Worm (Caenorhabditis elegans) whole organism, L1 larva: ENCODE data around the gene R151.10.

Experiments
- C34B4.2 ChIP-seq: sonication (generic microtip); optimal IDR thresholded peaks from 2 replicates; lab custom pipeline; 2017; ENCODE audit warnings: mild to moderate bottlenecking, missing genetic modification characterization, missing compliant biosample characterization
- F16B12.6 ChIP-seq: fragments of 150-350 bp; optimal IDR thresholded peaks from 2 replicates; lab custom pipeline; 2014; ENCODE audit warnings: missing biosample characterization, missing genetic modification characterization
- ceh-8 ChIP-seq: fragments of 200-800 bp; sonication (Bioruptor generic); optimal IDR thresholded peaks from 2 replicates; lab custom pipeline; 2018; ENCODE audit warnings: mild to moderate bottlenecking, missing genetic modification characterization, moderate library complexity, missing compliant biosample characterization
- ceh-82 ChIP-seq, 3 experiments: fragments of 150-350 bp in 1 of 3; sonication (generic microtip) in 2 of 3; optimal IDR thresholded peaks; 2 replicates each; lab custom pipeline; 2014 to 2017; ENCODE audit warnings: missing biosample characterization in 3 of 3, missing genetic modification characterization in 3 of 3
- ceh-90 ChIP-seq: sonication (generic microtip); optimal IDR thresholded peaks from 2 replicates; lab custom pipeline; 2016; ENCODE audit warnings: missing genetic modification characterization, missing compliant biosample characterization
- dpl-1 ChIP-seq, 3 experiments: fragments of 150-350 bp in 2 of 3; sonication (generic microtip) in 1 of 3; optimal IDR thresholded peaks; 2 replicates each; lab custom pipeline; 2014 to 2017; ENCODE audit warnings: missing biosample characterization in 3 of 3, missing genetic modification characterization in 3 of 3, missing genetic modification reagents in 3 of 3
- efl-1 ChIP-seq, 4 experiments: fragments of 150-350 bp; optimal IDR thresholded peaks in 3 of 4; peaks in 1 of 4; 1 replicate in 1 of 4; 2 replicates in 3 of 4; lab custom pipeline; 2014; ENCODE audit warnings: missing biosample characterization in 2 of 4, missing genetic modification characterization in 2 of 4, missing genetic modification reagents in 2 of 4
- efl-3 ChIP-seq: fragments of 200-800 bp; sonication (Bioruptor generic); optimal IDR thresholded peaks from 2 replicates; lab custom pipeline; 2018; ENCODE audit warnings: mild to moderate bottlenecking, missing genetic modification characterization, missing compliant biosample characterization
- egl-13 ChIP-seq: sonication (generic microtip); optimal IDR thresholded peaks from 2 replicates; lab custom pipeline; 2016; ENCODE audit warnings: missing genotype, missing genetic modification reagents, missing genetic modification characterization, missing compliant biosample characterization
- egl-27 ChIP-seq, 2 experiments: fragments of 150-350 bp in 1 of 2; sonication (generic microtip); optimal IDR thresholded peaks; 3 replicates each; lab custom pipeline; 2017 to 2018; ENCODE audit warnings: missing biosample characterization in 2 of 2, missing genetic modification characterization in 2 of 2, missing genetic modification reagents in 2 of 2
- elt-2 ChIP-seq: sonication (generic microtip); optimal IDR thresholded peaks from 2 replicates; lab custom pipeline; 2016; ENCODE audit warnings: missing genetic modification characterization, mild to moderate bottlenecking, inconsistent platforms, missing compliant biosample characterization, missing genetic modification reagents
- elt-3 ChIP-seq, 6 experiments: fragments of 150-350 bp in 1 of 6; sonication (generic microtip); optimal IDR thresholded peaks; 2 replicates each; lab custom pipeline; 2017 to 2018; ENCODE audit warnings: missing biosample characterization in 6 of 6, missing genetic modification characterization in 6 of 6, inconsistent platforms in 1 of 6
- ets-5 ChIP-seq: fragments of 200-800 bp; sonication (Bioruptor generic); IDR thresholded peaks from 2 replicates; pipeline ENCODE4 v1.3.6; 2022; ENCODE audit warnings: missing genetic modification characterization, missing compliant biosample characterization
- fkh-8 ChIP-seq: sonication (generic microtip); optimal IDR thresholded peaks from 2 replicates; lab custom pipeline; 2016; ENCODE audit warnings: mild to moderate bottlenecking, missing genetic modification characterization, missing compliant biosample characterization
- fos-1 ChIP-seq: fragments of 150-350 bp; optimal IDR thresholded peaks from 2 replicates; lab custom pipeline; 2014; ENCODE audit warnings: missing biosample characterization, missing genetic modification characterization
- hlh-17 ChIP-seq: fragments of 200-800 bp; sonication (Bioruptor generic); optimal IDR thresholded peaks from 2 replicates; lab custom pipeline; 2018; ENCODE audit warnings: missing genetic modification characterization, mild to moderate bottlenecking, missing compliant biosample characterization, moderate library complexity, borderline replicate concordance
- hlh-4 ChIP-seq: sonication (generic microtip); optimal IDR thresholded peaks from 2 replicates; lab custom pipeline; 2016; ENCODE audit warnings: mild to moderate bottlenecking, missing genetic modification characterization, missing compliant biosample characterization
- hpl-2 ChIP-seq: fragments of 150-350 bp; optimal IDR thresholded peaks from 2 replicates; lab custom pipeline; 2014; ENCODE audit warnings: missing biosample characterization, missing genetic modification reagents, missing genetic modification characterization
- isw-1 ChIP-seq: fragments of 200-800 bp; sonication (Bioruptor generic); IDR thresholded peaks from 2 replicates; pipeline ENCODE4 v1.3.6; 2022; ENCODE audit warnings: missing genetic modification characterization, missing compliant biosample characterization
- lin-14 ChIP-seq: fragments of 200-800 bp; sonication (Bioruptor generic); optimal IDR thresholded peaks from 2 replicates; lab custom pipeline; 2018; ENCODE audit warnings: mild to moderate bottlenecking, missing genetic modification characterization, moderate library complexity, missing compliant biosample characterization
- lin-15B ChIP-seq: fragments of 150-350 bp; sonication (generic microtip); optimal IDR thresholded peaks from 3 replicates; lab custom pipeline; 2014; ENCODE audit warnings: missing biosample characterization, missing genetic modification characterization
- mef-2 ChIP-seq: fragments of 150-350 bp; optimal IDR thresholded peaks from 2 replicates; lab custom pipeline; 2014; ENCODE audit warnings: missing biosample characterization, missing genetic modification characterization
- mep-1 ChIP-seq: fragments of 150-350 bp; optimal IDR thresholded peaks from 2 replicates; lab custom pipeline; 2014; ENCODE audit warnings: missing biosample characterization, missing genetic modification characterization
- nhr-12 ChIP-seq: sonication (generic microtip); optimal IDR thresholded peaks from 2 replicates; lab custom pipeline; 2017; ENCODE audit warnings: missing biosample characterization, missing genetic modification characterization
- nhr-237 ChIP-seq: fragments of 150-350 bp; optimal IDR thresholded peaks from 2 replicates; lab custom pipeline; 2014; ENCODE audit warnings: missing biosample characterization, missing genetic modification characterization
- nhr-84 ChIP-seq: sonication (generic microtip); optimal IDR thresholded peaks from 2 replicates; lab custom pipeline; 2017; ENCODE audit warnings: missing biosample characterization, missing genetic modification characterization
- nhr-90 ChIP-seq: sonication (generic microtip); optimal IDR thresholded peaks from 2 replicates; lab custom pipeline; 2016; ENCODE audit warnings: mild to moderate bottlenecking, missing genetic modification characterization, missing compliant biosample characterization; ENCODE audit not compliant: poor library complexity
- pag-3 ChIP-seq: sonication (generic microtip); optimal IDR thresholded peaks from 2 replicates; lab custom pipeline; 2017; ENCODE audit warnings: missing genetic modification characterization, mild to moderate bottlenecking, missing compliant biosample characterization, antibody characterized with exemption, borderline replicate concordance; ENCODE audit not compliant: insufficient read depth
- pax-3 ChIP-seq: fragments of 200-800 bp; sonication (Bioruptor generic); optimal IDR thresholded peaks from 2 replicates; lab custom pipeline; 2018; ENCODE audit warnings: mild to moderate bottlenecking, missing genetic modification characterization, moderate library complexity, missing compliant biosample characterization
- rnt-1 ChIP-seq: sonication (generic microtip); optimal IDR thresholded peaks from 2 replicates; lab custom pipeline; 2016; ENCODE audit warnings: mild to moderate bottlenecking, missing genetic modification characterization, moderate library complexity, missing compliant biosample characterization
- snu-23 ChIP-seq: sonication (generic microtip); optimal IDR thresholded peaks from 2 replicates; lab custom pipeline; 2016; ENCODE audit warnings: missing genetic modification characterization, missing compliant biosample characterization
- sox-4 ChIP-seq: sonication (generic microtip); optimal IDR thresholded peaks from 2 replicates; lab custom pipeline; 2016; ENCODE audit warnings: missing genetic modification characterization, missing compliant biosample characterization
- sptf-1 ChIP-seq: fragments of 150-350 bp; optimal IDR thresholded peaks from 2 replicates; lab custom pipeline; 2014; ENCODE audit warnings: missing biosample characterization, missing genetic modification characterization
- sup-37 ChIP-seq: fragments of 200-800 bp; sonication (Bioruptor generic); optimal IDR thresholded peaks from 2 replicates; lab custom pipeline; 2018; ENCODE audit warnings: mild to moderate bottlenecking, missing genetic modification characterization, missing compliant biosample characterization
- swsn-7 ChIP-seq: sonication (generic microtip); optimal IDR thresholded peaks from 2 replicates; lab custom pipeline; 2016; ENCODE audit warnings: missing genetic modification characterization, missing compliant biosample characterization
- tbx-2 ChIP-seq: sonication (generic microtip); optimal IDR thresholded peaks from 2 replicates; lab custom pipeline; 2016; ENCODE audit warnings: missing genetic modification characterization, missing compliant biosample characterization
- tlp-1 ChIP-seq: fragments of 150-350 bp; optimal IDR thresholded peaks from 2 replicates; lab custom pipeline; 2014; ENCODE audit warnings: missing biosample characterization, missing genetic modification characterization
- unc-130 ChIP-seq: fragments of 150-350 bp; optimal IDR thresholded peaks from 2 replicates; lab custom pipeline; 2017; ENCODE audit warnings: missing biosample characterization, missing genetic modification characterization, inconsistent platforms
- unc-86 ChIP-seq: sonication (generic microtip); optimal IDR thresholded peaks from 2 replicates; lab custom pipeline; 2016; ENCODE audit warnings: missing genetic modification characterization, missing compliant biosample characterization
- vab-15 ChIP-seq: sonication (generic microtip); optimal IDR thresholded peaks from 2 replicates; lab custom pipeline; 2017; ENCODE audit warnings: missing genotype, mild to moderate bottlenecking, missing genetic modification characterization, missing compliant biosample characterization

Gene R151.10

DNA sequence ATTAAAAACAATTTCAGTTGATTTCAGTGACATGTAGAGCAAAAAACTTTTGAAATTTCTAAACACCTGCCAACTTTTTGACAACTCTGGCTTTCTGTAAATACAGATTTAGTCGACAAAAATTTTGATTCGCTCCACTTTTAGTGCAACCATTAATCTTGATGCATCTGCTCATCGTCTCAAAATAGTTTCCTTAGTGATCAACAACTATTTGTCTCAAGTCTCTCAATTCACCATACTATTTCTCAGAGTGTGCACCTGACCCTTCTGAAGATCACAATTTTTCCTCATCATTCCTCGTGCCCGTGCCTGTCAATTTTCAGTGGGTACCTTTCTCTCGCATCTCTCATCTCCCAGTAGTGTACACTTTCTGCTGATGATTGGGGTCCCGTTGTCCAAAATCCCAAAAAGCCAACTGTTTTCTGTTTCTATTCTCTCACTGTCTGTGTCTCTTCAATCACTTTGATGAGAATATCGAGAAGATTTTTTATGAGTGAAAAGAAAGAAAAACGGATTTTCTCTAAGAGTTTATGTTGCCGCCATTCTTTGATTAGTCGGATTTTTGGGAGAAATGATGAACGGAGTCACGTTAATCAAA is 13.7 kb downstream of the R151.10 start (continued):
- TF ChIP-seq elt-3 (tag; optimal IDR thresholded peaks at IDR 0.05; lab: Kevin White, UChicago) (no peak), C34B4.2 (no peak), snu-23 (GFP tag; lab: Kevin White, UChicago) (peak; percentile 80), ceh-82 (tag; optimal IDR thresholded peaks at IDR 0.05; lab: Kevin White, UChicago) (no peak), ceh-90 (tag; lab: Kevin White, UChicago) (no peak), hlh-17 (no peak), unc-130 (tag; lab: Kevin White, UChicago) (peak; percentile 32), tbx-2 (tag; lab: Kevin White, UChicago) (peak; percentile 58), egl-27 (tag; optimal IDR thresholded peaks at IDR 0.05; lab: Kevin White, UChicago) (no peak), swsn-7 (tag; lab: Kevin White, UChicago) (peak; percentile 53), fkh-8 (tag; lab: Kevin White, UChicago) (no peak), dpl-1 (GFP tag; optimal IDR thresholded peaks at IDR 0.05; lab: Kevin White, UChicago) (peak; percentile 5 to 30 (median 19)), sox-4 (tag; lab: Kevin White, UChicago) (no peak), nhr-84 (no peak), hpl-2 (no peak), rnt-1 (tag; lab: Kevin White, UChicago) (peak; percentile 88), nhr-237 (tag; lab: Kevin White, UChicago) (no peak), lin-14 (GFP tag; lab: Kevin White, UChicago) (peak; percentile 90), F16B12.6 (tag; lab: Kevin White, UChicago) (no peak), egl-13 (no peak), nhr-90 (no peak), ceh-8 (no peak), efl-1 (optimal IDR thresholded peaks at IDR 0.05; lab: Kevin White, UChicago) (peak; percentile 22 to 52), efl-1 (GFP tag; optimal IDR thresholded peaks at IDR 0.05 in 1 of 2; lab: Kevin White, UChicago) (peak; percentile 23 to 81), hlh-4 (tag; lab: Kevin White, UChicago) (no peak), pag-3 (no peak), isw-1 (GFP tag; lab: Robert Waterston, UW) (no peak), unc-86 (no peak), tlp-1 (tag; lab: Kevin White, UChicago) (no peak), pax-3 (no peak), vab-15 (tag; lab: Kevin White, UChicago) (peak; percentile 25), fos-1 (tag; lab: Kevin White, UChicago) (no peak), lin-15B (tag; lab: Kevin White, UChicago) (no peak), sup-37 (peak; percentile 46), efl-3 (GFP tag; lab: Kevin White, UChicago) (no peak), sptf-1 (tag; lab: Kevin White, UChicago) (no peak), nhr-12 (tag; lab: Kevin White, UChicago) (no peak)

DNA sequence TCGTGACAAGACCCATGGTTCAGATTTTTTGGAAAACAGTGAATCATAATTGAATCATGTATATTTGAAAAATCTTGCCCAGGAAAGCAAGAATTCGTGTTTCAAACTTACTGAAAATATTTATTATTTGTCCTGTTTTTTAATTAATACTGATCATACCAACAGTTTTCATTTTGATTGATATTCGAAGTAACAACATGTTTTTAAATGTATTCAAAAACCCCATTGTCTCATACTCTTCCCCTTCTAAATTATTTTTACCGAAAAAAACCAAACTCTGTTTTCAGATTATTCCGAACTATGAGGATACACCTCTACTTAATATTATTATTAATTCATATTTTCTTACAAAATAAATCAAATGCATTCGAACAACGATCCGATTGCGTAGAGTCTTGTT is 14.5 kb downstream of the R151.10 start, which contains the start of gene R151.1:
Gene R151.1, plus strand, starts transcription at position 301 of the 400 bp plus-strand sequence.
- no peak for TF ChIP-seq elt-2 (tag; lab: Kevin White, UChicago)
- TF ChIP-seq ets-5 (GFP tag; lab: Robert Waterston, UW), result no peak
- TF ChIP-seq efl-3 (GFP tag; lab: Kevin White, UChicago), result no peak
- TF ChIP-seq sox-4 (tag; lab: Kevin White, UChicago), result no peak
- no peak for TF ChIP-seq mef-2 (tag; lab: Kevin White, UChicago)
- no peak for TF ChIP-seq ceh-8
- TF ChIP-seq mep-1 (tag; lab: Kevin White, UChicago), result no peak
- TF ChIP-seq rnt-1 (tag; lab: Kevin White, UChicago), result no peak
- TF ChIP-seq, all 84 proteins: peak for 0
